Fruit fly (Drosophila melanogaster): Measurements from ENCODE around the gene CG7059.

CG7059 gene

dm6 chr3R:22420911-22421310, 31.3 kb downstream of the CG7059 start, which contains the start of the genes Nop56 and mats (continued):
- TF ChIP-seq sd (tag; optimal IDR thresholded peaks at IDR 0.05), result peak; percentile 79
- TF ChIP-seq Chrac-16 (GFP tag; optimal IDR thresholded peaks at IDR 0.05), result no peak
- no peak for TF ChIP-seq HLH3B (GFP tag; IDR thresholded peaks at IDR 0.05)
- no peak for TF ChIP-seq aop (GFP tag; IDR thresholded peaks at IDR 0.05)
- peak; percentile 96 for TF ChIP-seq pzg (GFP tag; optimal IDR thresholded peaks at IDR 0.05)
- no peak for TF ChIP-seq tna (GFP tag; IDR thresholded peaks at IDR 0.05; ENCODE audit: partially characterized antibody)
- no peak for TF ChIP-seq Kr (GFP tag; optimal IDR thresholded peaks at IDR 0.05)
- TF ChIP-seq zf30C (GFP tag; optimal IDR thresholded peaks at IDR 0.05), result no peak
- TF ChIP-seq rib (GFP tag; IDR thresholded peaks at IDR 0.05), result peak; percentile 27; the same call in 1 of the 2 replicates
- peak; percentile 84 for TF ChIP-seq Elba2 (GFP tag; optimal IDR thresholded peaks at IDR 0.05)
- TF ChIP-seq CG7839 (tag; optimal IDR thresholded peaks at IDR 0.05), result no peak
- TF ChIP-seq sima (GFP tag; optimal IDR thresholded peaks at IDR 0.05), result no peak
- no peak for TF ChIP-seq disco-r (GFP tag; optimal IDR thresholded peaks at IDR 0.05)
- TF ChIP-seq sna (GFP tag; IDR thresholded peaks at IDR 0.05; ENCODE audit: partially characterized antibody), result 0 out of 2 replicates have a peak, but pooled peaks have one; percentile 28
- peak; percentile 33 for TF ChIP-seq caup (GFP tag; optimal IDR thresholded peaks at IDR 0.05; ENCODE audit: severe bottlenecking)
- no peak for TF ChIP-seq MTF-1 (GFP tag; optimal IDR thresholded peaks at IDR 0.05; ENCODE audit: borderline replicate concordance)
- peak; percentile 63 for TF ChIP-seq cwo (GFP tag; optimal IDR thresholded peaks at IDR 0.05)
- peak; percentile 13; the same call in 1 of the 2 replicates for TF ChIP-seq NFAT (GFP tag; IDR thresholded peaks at IDR 0.05)
- no peak for TF ChIP-seq Drgx (GFP tag; IDR thresholded peaks at IDR 0.05)
- no peak for TF ChIP-seq CG9609 (GFP tag; optimal IDR thresholded peaks at IDR 0.05)
- no peak for TF ChIP-seq Camta (GFP tag; optimal IDR thresholded peaks at IDR 0.05)
- TF ChIP-seq CG6791 (GFP tag; IDR thresholded peaks at IDR 0.05; ENCODE audit: partially characterized antibody), result peak; percentile 55; the same call in 2 of the 3 replicates
- no peak for TF ChIP-seq CG16863 (GFP tag; optimal IDR thresholded peaks at IDR 0.05)
- peak; percentile 20 for TF ChIP-seq CG17359 (tag; optimal IDR thresholded peaks at IDR 0.05)
- TF ChIP-seq ewg (GFP tag; optimal IDR thresholded peaks at IDR 0.05), result no peak
- no peak for TF ChIP-seq Hr78 (GFP tag; optimal IDR thresholded peaks at IDR 0.05)
- TF ChIP-seq Taf1 (GFP tag; IDR thresholded peaks at IDR 0.05), result no peak
- peak; percentile 62 for TF ChIP-seq CG10267 (tag; optimal IDR thresholded peaks at IDR 0.05)
- TF ChIP-seq pum (GFP tag; optimal IDR thresholded peaks at IDR 0.05), result no peak
- no peak for TF ChIP-seq PHDP (tag; optimal IDR thresholded peaks at IDR 0.05)
- TF ChIP-seq Dll (GFP tag; IDR thresholded peaks at IDR 0.05; ENCODE audit: partially characterized antibody), result no peak
- TF ChIP-seq CG1647 (GFP tag; optimal IDR thresholded peaks at IDR 0.05), result no peak
- TF ChIP-seq H2.0 (GFP tag; IDR thresholded peaks at IDR 0.05), result no peak
- TF ChIP-seq en (GFP tag; optimal IDR thresholded peaks at IDR 0.05), result no peak
- peak; percentile 21 for TF ChIP-seq NfI (GFP tag; optimal IDR thresholded peaks at IDR 0.05)
- TF ChIP-seq Deaf1 (tag; optimal IDR thresholded peaks at IDR 0.05), result no peak
- no peak for TF ChIP-seq ase (GFP tag; IDR thresholded peaks at IDR 0.05)
- peak; percentile 41 for TF ChIP-seq Sin3A (optimal IDR thresholded peaks at IDR 0.05)
- TF ChIP-seq chinmo (GFP tag; IDR thresholded peaks at IDR 0.05; ENCODE audit: partially characterized antibody), result 0 out of 4 replicates have a peak, but pooled peaks have one; percentile 75
- TF ChIP-seq Dp (GFP tag; optimal IDR thresholded peaks at IDR 0.05), result peak; percentile 31
- no peak for TF ChIP-seq CG2889 (GFP tag; IDR thresholded peaks at IDR 0.05)
- no peak for TF ChIP-seq CG10366 (GFP tag; IDR thresholded peaks at IDR 0.05)
- no peak for TF ChIP-seq CG15269 (tag; optimal IDR thresholded peaks at IDR 0.05)
- no peak for TF ChIP-seq CG6683 (GFP tag; optimal IDR thresholded peaks at IDR 0.05)
- TF ChIP-seq ssp (GFP tag; IDR thresholded peaks at IDR 0.05), result no peak
- no peak for TF ChIP-seq HLH4C (GFP tag; IDR thresholded peaks at IDR 0.05; ENCODE audit: partially characterized antibody)
- no peak for TF ChIP-seq CG4424 (GFP tag; optimal IDR thresholded peaks at IDR 0.05)
- TF ChIP-seq amos (GFP tag; IDR thresholded peaks at IDR 0.05; ENCODE audit: partially characterized antibody), result peak; percentile 13; the same call in 1 of the 2 replicates
- peak; percentile 94 for TF ChIP-seq CG10321 (GFP tag; IDR thresholded peaks at IDR 0.05)
- peak; percentile 89 for TF ChIP-seq Med (GFP tag)
